Fruit fly (Drosophila melanogaster) whole organism, embryonic: ENCODE results near the gene CG31687.

Experiments
- B-H1 ChIP-seq: fragments of 200-800 bp; sonication (Bioruptor generic); IDR thresholded peaks from 3 replicates; pipeline ENCODE4 v1.3.6; 2022; ENCODE audit warnings: missing biosample characterization, missing genetic modification characterization
- CG10565 ChIP-seq: fragments of 200-800 bp; sonication (Bioruptor generic); optimal IDR thresholded peaks from 3 replicates; lab custom pipeline; 2016; ENCODE audit warnings: missing biosample characterization, mild to moderate bottlenecking, missing genetic modification characterization
- CG15011 ChIP-seq: fragments of 200-800 bp; sonication (Bioruptor generic); optimal IDR thresholded peaks from 3 replicates; lab custom pipeline; 2018; ENCODE audit warnings: missing biosample characterization, mild to moderate bottlenecking, missing genetic modification characterization
- CG15269 ChIP-seq: fragments of 200-800 bp; sonication (Bioruptor generic); optimal IDR thresholded peaks from 2 replicates; lab custom pipeline; 2018; ENCODE audit warnings: missing biosample characterization, mild to moderate bottlenecking, missing genetic modification characterization, moderate library complexity
- CG17186 ChIP-seq: fragments of 200-800 bp; sonication (Bioruptor generic); optimal IDR thresholded peaks from 3 replicates; lab custom pipeline; 2017; ENCODE audit warnings: missing biosample characterization, missing genetic modification reagents, missing genetic modification characterization
- CG17361 ChIP-seq: fragments of 200-800 bp; sonication (Bioruptor generic); IDR thresholded peaks from 3 replicates; pipeline ENCODE4 v1.3.6; 2022; ENCODE audit warnings: missing biosample characterization, missing genetic modification characterization
- CG17829 ChIP-seq: fragments of 200-800 bp; optimal IDR thresholded peaks from 2 replicates; lab custom pipeline; 2019; ENCODE audit warnings: missing biosample characterization, mild to moderate bottlenecking, missing genetic modification characterization, moderate library complexity
- CG2202 ChIP-seq: fragments of 200-800 bp; sonication (Bioruptor generic); optimal IDR thresholded peaks from 2 replicates; lab custom pipeline; 2018; ENCODE audit warnings: missing biosample characterization, mild to moderate bottlenecking, missing genetic modification characterization
- CG32772 ChIP-seq: fragments of 200-800 bp; sonication (Bioruptor generic); IDR thresholded peaks from 2 replicates; pipeline ENCODE4 v1.3.6; 2022; ENCODE audit warnings: missing biosample characterization, missing genetic modification characterization
- CG34224 ChIP-seq: fragments of 200-800 bp; sonication (Bioruptor generic); IDR thresholded peaks from 3 replicates; pipeline ENCODE4 v1.3.6; 2022; ENCODE audit warnings: missing biosample characterization, missing genetic modification characterization; ENCODE audit not compliant: partially characterized antibody
- CG43689 ChIP-seq: fragments of 200-800 bp; sonication (Bioruptor generic); IDR thresholded peaks from 2 replicates; pipeline ENCODE4 v1.3.6; 2022; ENCODE audit warnings: missing biosample characterization, missing genetic modification characterization
- CG6254 ChIP-seq: fragments of 200-800 bp; sonication (Bioruptor generic); optimal IDR thresholded peaks from 3 replicates; lab custom pipeline; 2017; ENCODE audit warnings: mild to moderate bottlenecking, missing biosample characterization, missing genetic modification reagents, missing genetic modification characterization
- CG7271 ChIP-seq: fragments of 200-800 bp; sonication (Bioruptor generic); optimal IDR thresholded peaks from 2 replicates; lab custom pipeline; 2018; ENCODE audit warnings: missing biosample characterization, mild to moderate bottlenecking, missing genetic modification characterization, moderate library complexity
- CG7556 ChIP-seq: fragments of 200-800 bp; sonication (Bioruptor generic); optimal IDR thresholded peaks from 2 replicates; lab custom pipeline; 2017; ENCODE audit warnings: missing biosample characterization, mild to moderate bottlenecking, missing genetic modification characterization
- CG8765 ChIP-seq: fragments of 200-800 bp; sonication (Bioruptor generic); IDR thresholded peaks from 2 replicates; pipeline ENCODE4 v1.3.6; 2022; ENCODE audit warnings: missing biosample characterization, missing genetic modification characterization
- CG9215 ChIP-seq: fragments of 200-800 bp; sonication (Bioruptor generic); IDR thresholded peaks from 2 replicates; pipeline ENCODE4 v1.3.6; 2022; ENCODE audit warnings: missing biosample characterization, missing genetic modification characterization
- CG9727 ChIP-seq: fragments of 200-800 bp; sonication (Bioruptor generic); optimal IDR thresholded peaks from 3 replicates; lab custom pipeline; 2017; ENCODE audit warnings: missing biosample characterization, mild to moderate bottlenecking, missing genetic modification characterization
- CTCF ChIP-seq: fragments of 200-800 bp; sonication (Bioruptor generic); optimal IDR thresholded peaks from 2 replicates; lab custom pipeline; 2017; ENCODE audit warnings: missing biosample characterization, mild to moderate bottlenecking, missing genetic modification characterization, moderate library complexity
- Dfd ChIP-seq, 2 experiments: fragments of >200 bp; optimal IDR thresholded peaks; 2 replicates each; lab custom pipeline; 2017; ENCODE audit warnings: missing biosample characterization in 2 of 2, missing genetic modification characterization in 2 of 2
- Dll ChIP-seq: fragments of 200-800 bp; sonication (Bioruptor generic); IDR thresholded peaks from 4 replicates; pipeline ENCODE4 v1.3.6; 2022; ENCODE audit warnings: missing biosample characterization, missing genetic modification characterization; ENCODE audit not compliant: partially characterized antibody
- Gug ChIP-seq: fragments of 200-800 bp; sonication (Bioruptor generic); IDR thresholded peaks from 4 replicates; pipeline ENCODE4 v1.3.6; 2022; ENCODE audit warnings: missing biosample characterization, missing genetic modification characterization
- Hr3 ChIP-seq: fragments of 200-800 bp; sonication (Bioruptor generic); optimal IDR thresholded peaks from 3 replicates; lab custom pipeline; 2016; ENCODE audit warnings: missing biosample characterization, missing genetic modification characterization
- Jarid2 ChIP-seq: fragments of 200-800 bp; sonication (Bioruptor generic); optimal IDR thresholded peaks from 3 replicates; lab custom pipeline; 2017; ENCODE audit warnings: mild to moderate bottlenecking, missing biosample characterization, missing genetic modification reagents, missing genetic modification characterization
- Nf-YA ChIP-seq: fragments of 200-800 bp; sonication (Bioruptor generic); IDR thresholded peaks from 2 replicates; pipeline ENCODE4 v1.3.6; 2022; ENCODE audit warnings: missing biosample characterization, missing genetic modification characterization
- Nf-YC ChIP-seq: fragments of 200-800 bp; optimal IDR thresholded peaks from 3 replicates; lab custom pipeline; 2019; ENCODE audit warnings: missing biosample characterization, mild to moderate bottlenecking, missing genetic modification characterization, moderate library complexity
- Taf1 ChIP-seq: fragments of 200-800 bp; sonication (Bioruptor generic); IDR thresholded peaks from 2 replicates; pipeline ENCODE4 v1.3.6; 2022; ENCODE audit warnings: missing biosample characterization, missing genetic modification characterization
- br ChIP-seq: fragments of >200 bp; optimal IDR thresholded peaks from 2 replicates; lab custom pipeline; 2017
- chm ChIP-seq: fragments of 200-800 bp; sonication (Bioruptor generic); IDR thresholded peaks from 2 replicates; pipeline ENCODE4 v1.3.6; 2022; ENCODE audit warnings: missing biosample characterization, missing genetic modification characterization
- corto ChIP-seq: fragments of 200-800 bp; sonication (Bioruptor generic); optimal IDR thresholded peaks from 2 replicates; lab custom pipeline; 2016; ENCODE audit warnings: missing biosample characterization, mild to moderate bottlenecking, missing genetic modification characterization, moderate library complexity
- croc ChIP-seq: fragments of 200-800 bp; sonication (Bioruptor generic); conservative IDR thresholded peaks from 3 replicates; pipeline ENCODE4 v1.3.6; 2022; ENCODE audit warnings: missing biosample characterization, missing genetic modification characterization
- crol ChIP-seq: fragments of 200-800 bp; sonication (Bioruptor generic); IDR thresholded peaks from 2 replicates; pipeline ENCODE4 v1.3.6; 2022; ENCODE audit warnings: missing biosample characterization, missing genetic modification characterization
- gcm2 ChIP-seq: fragments of 200-800 bp; sonication (Bioruptor generic); optimal IDR thresholded peaks from 2 replicates; lab custom pipeline; 2016; ENCODE audit warnings: missing biosample characterization, missing genetic modification characterization
- gfzf ChIP-seq: fragments of 200-800 bp; sonication (Bioruptor generic); optimal IDR thresholded peaks from 2 replicates; lab custom pipeline; 2016; ENCODE audit warnings: missing biosample characterization, mild to moderate bottlenecking, missing genetic modification characterization, moderate library complexity
- hkb ChIP-seq, 2 experiments: fragments of 200-800 bp in 1 of 2; fragments of >200 bp in 1 of 2; sonication (Bioruptor generic) in 1 of 2; IDR thresholded peaks in 1 of 2; optimal IDR thresholded peaks in 1 of 2; 2 replicates each; pipeline versions ENCODE4 v1.3.6 to Lab custom; 2017 to 2022; ENCODE audit warnings: missing biosample characterization in 1 of 2, missing genetic modification characterization in 1 of 2
- kni ChIP-seq: fragments of 200-800 bp; sonication (Bioruptor generic); optimal IDR thresholded peaks from 3 replicates; lab custom pipeline; 2017; ENCODE audit warnings: mild to moderate bottlenecking, missing biosample characterization, missing genetic modification reagents, missing genetic modification characterization
- lbe ChIP-seq: fragments of 200-800 bp; sonication (Bioruptor generic); optimal IDR thresholded peaks from 2 replicates; lab custom pipeline; 2016; ENCODE audit warnings: missing biosample characterization, mild to moderate bottlenecking, missing genetic modification characterization
- mld ChIP-seq: fragments of 200-800 bp; sonication (Bioruptor generic); IDR thresholded peaks from 3 replicates; pipeline ENCODE4 v1.3.6; 2022; ENCODE audit warnings: missing biosample characterization, missing genetic modification characterization; ENCODE audit not compliant: partially characterized antibody
- nerfin-2 ChIP-seq: fragments of 200-800 bp; sonication (Bioruptor generic); IDR thresholded peaks from 2 replicates; pipeline ENCODE4 v1.3.6; 2022; ENCODE audit warnings: missing biosample characterization, missing genetic modification characterization; ENCODE audit not compliant: partially characterized antibody
- nmo ChIP-seq: fragments of 200-800 bp; sonication (Bioruptor generic); optimal IDR thresholded peaks from 2 replicates; lab custom pipeline; 2018; ENCODE audit warnings: missing biosample characterization, mild to moderate bottlenecking, missing genetic modification characterization, moderate library complexity
- odd ChIP-seq: fragments of 200-800 bp; sonication (Bioruptor generic); optimal IDR thresholded peaks from 2 replicates; lab custom pipeline; 2017; ENCODE audit warnings: missing biosample characterization, mild to moderate bottlenecking, missing genetic modification characterization
- org-1 ChIP-seq: fragments of 200-800 bp; sonication (Bioruptor generic); optimal IDR thresholded peaks from 2 replicates; lab custom pipeline; 2017; ENCODE audit warnings: missing biosample characterization, missing genetic modification characterization
- pan ChIP-seq, 4 experiments: fragments of >200 bp in 3 of 4; fragments of 200-800 bp in 1 of 4; sonication (Bioruptor generic) in 1 of 4; optimal IDR thresholded peaks in 3 of 4; IDR thresholded peaks in 1 of 4; 2 replicates each; pipeline versions ENCODE4 v1.3.6 to Lab custom; 2017 to 2022; ENCODE audit warnings: missing biosample characterization in 2 of 4, missing genetic modification characterization in 2 of 4, mixed read lengths in 1 of 4
- pros ChIP-seq: fragments of 200-800 bp; sonication (Bioruptor generic); optimal IDR thresholded peaks from 3 replicates; lab custom pipeline; 2019; ENCODE audit warnings: missing biosample characterization, mild to moderate bottlenecking, missing genetic modification characterization, moderate library complexity
- sim ChIP-seq: fragments of 200-800 bp; sonication (Bioruptor generic); IDR thresholded peaks from 2 replicates; pipeline ENCODE4 v1.3.6; 2022; ENCODE audit warnings: missing biosample characterization, missing genetic modification characterization
- toy ChIP-seq: fragments of 200-800 bp; sonication (Bioruptor generic); IDR thresholded peaks from 2 replicates; pipeline ENCODE4 v1.3.6; 2022; ENCODE audit warnings: missing biosample characterization, missing genetic modification characterization
- unpg ChIP-seq: fragments of 200-800 bp; sonication (Bioruptor generic); optimal IDR thresholded peaks from 3 replicates; lab custom pipeline; 2018; ENCODE audit warnings: missing biosample characterization, mild to moderate bottlenecking, missing genetic modification characterization, moderate library complexity
- vnd ChIP-seq: fragments of 200-800 bp; sonication (Bioruptor generic); IDR thresholded peaks from 3 replicates; pipeline ENCODE4 v1.3.6; 2022; ENCODE audit warnings: missing biosample characterization, missing genetic modification characterization; ENCODE audit not compliant: partially characterized antibody
- wek ChIP-seq: fragments of 200-800 bp; sonication (Bioruptor generic); optimal IDR thresholded peaks from 3 replicates; lab custom pipeline; 2018; ENCODE audit warnings: missing biosample characterization, mild to moderate bottlenecking, missing genetic modification characterization, moderate library complexity
- wor ChIP-seq: fragments of 200-800 bp; sonication (Bioruptor generic); IDR thresholded peaks from 2 replicates; pipeline ENCODE4 v1.3.6; 2022; ENCODE audit warnings: missing biosample characterization, missing genetic modification characterization

The CG31687 gene

dm6 chr2L:20414750-20415211 is 35.2 kb upstream of the CG31687 start, which contains the start of gene CG10947 (continued):
- 0 out of 3 replicates have a peak, but pooled peaks have one; percentile 26 for TF ChIP-seq CG17361 (GFP tag; lab: Robert Waterston, UW)
- peak; percentile 60 for TF ChIP-seq CG34224
- TF ChIP-seq br (lab: Kevin White, UChicago), result no peak
- peak; percentile 60 for TF ChIP-seq CG15269 (tag; lab: Kevin White, UChicago)
- TF ChIP-seq CG2202 (tag; lab: Kevin White, UChicago), result peak; percentile 33
- peak; percentile 61 for TF ChIP-seq CG9727
- TF ChIP-seq Jarid2 (GFP tag; lab: Kevin White, UChicago), result no peak
- no peak for TF ChIP-seq CG17186
- no peak for TF ChIP-seq pan (optimal IDR thresholded peaks at IDR 0.05; lab: Kevin White, UChicago)
- peak in 1 of 2 experiments; percentile 54 for TF ChIP-seq pan (GFP tag; optimal IDR thresholded peaks at IDR 0.05 in 1 of 2, IDR thresholded peaks at IDR 0.05 in 1 of 2)
- TF ChIP-seq crol (GFP tag; lab: Robert Waterston, UW), result no peak
- no peak for TF ChIP-seq sim (GFP tag; lab: Robert Waterston, UW)
- TF ChIP-seq chm (GFP tag; lab: Robert Waterston, UW), result peak; percentile 74
- peak; percentile 59; the same call in 3 of the 4 replicates for TF ChIP-seq Dll (GFP tag; lab: Robert Waterston, UW)
- no peak for TF ChIP-seq lbe (GFP tag; lab: Kevin White, UChicago)
- TF ChIP-seq croc (GFP tag; lab: Robert Waterston, UW), result no peak; the same call in 2 of the 3 replicates
- TF ChIP-seq Hr3 (GFP tag; lab: Kevin White, UChicago), result peak; percentile 62
- peak; percentile 12 for TF ChIP-seq CG7556 (GFP tag; lab: Kevin White, UChicago)
- peak; percentile 94 for TF ChIP-seq CTCF (GFP tag; lab: Kevin White, UChicago)
- TF ChIP-seq nmo (GFP tag; lab: Kevin White, UChicago), result peak; percentile 60
- TF ChIP-seq nerfin-2 (GFP tag; lab: Robert Waterston, UW), result 0 out of 2 replicates have a peak, but pooled peaks have one; percentile 34
- TF ChIP-seq CG32772, result peak; percentile 44; the same call in 1 of the 2 replicates
- TF ChIP-seq gcm2 (GFP tag; lab: Kevin White, UChicago), result peak; percentile 49
- no peak for TF ChIP-seq mld (GFP tag; lab: Robert Waterston, UW)
- 0 out of 2 replicates have a peak, but pooled peaks have one; percentile 32 for TF ChIP-seq toy (GFP tag; lab: Robert Waterston, UW)
- no peak for TF ChIP-seq pros (GFP tag; lab: Kevin White, UChicago)
- peak; percentile 58 for TF ChIP-seq CG6254 (GFP tag; lab: Kevin White, UChicago)
- TF ChIP-seq corto (GFP tag; lab: Kevin White, UChicago), result no peak
- TF ChIP-seq Taf1, result no peak
- TF ChIP-seq Dfd (GFP tag; optimal IDR thresholded peaks at IDR 0.05; lab: Kevin White, UChicago), result no peak
- TF ChIP-seq odd (GFP tag; lab: Kevin White, UChicago), result peak; percentile 69
- no peak for TF ChIP-seq Nf-YC (tag; lab: Kevin White, UChicago)
- TF ChIP-seq vnd (GFP tag; lab: Robert Waterston, UW), result peak; percentile 51; the same call in 2 of the 3 replicates
- peak; percentile 1 for TF ChIP-seq CG17829
- no peak for TF ChIP-seq kni
- TF ChIP-seq CG43689, result no peak
- peak; percentile 29 for TF ChIP-seq org-1 (GFP tag; lab: Kevin White, UChicago)
- peak; percentile 16 for TF ChIP-seq gfzf (GFP tag; lab: Kevin White, UChicago)
- TF ChIP-seq CG9215 (GFP tag; lab: Robert Waterston, UW), result no peak
- TF ChIP-seq CG7271 (tag; lab: Kevin White, UChicago), result peak; percentile 4
- no peak for TF ChIP-seq CG10565 (GFP tag; lab: Kevin White, UChicago)
- TF ChIP-seq CG15011 (GFP tag; lab: Kevin White, UChicago), result no peak
- TF ChIP-seq wor (GFP tag; lab: Robert Waterston, UW), result no peak
- no peak for TF ChIP-seq Gug (GFP tag; lab: Robert Waterston, UW)
- TF ChIP-seq Nf-YA (GFP tag; lab: Robert Waterston, UW), result peak; percentile 31; the same call in 1 of the 2 replicates
- no peak for TF ChIP-seq hkb (optimal IDR thresholded peaks at IDR 0.05; lab: Kevin White, UChicago)
- peak; percentile 60; the same call in 1 of the 2 replicates for TF ChIP-seq hkb (GFP tag; IDR thresholded peaks at IDR 0.05; lab: Robert Waterston, UW)
- peak; percentile 63 for TF ChIP-seq unpg (GFP tag; lab: Kevin White, UChicago)
- TF ChIP-seq wek (GFP tag; lab: Kevin White, UChicago), result peak; percentile 48
- no peak for TF ChIP-seq B-H1 (GFP tag; lab: Robert Waterston, UW)
- no peak for TF ChIP-seq CG8765 (GFP tag; lab: Robert Waterston, UW)
